Fruit fly (Drosophila melanogaster) S2 (cell line): ENCODE measurements around the gene CG8319.

Source experiments
- CG8478 ChIP-seq: fragments of >200 bp; optimal IDR thresholded peaks from 2 replicates; lab custom pipeline; 2018
- CTCF ChIP-seq, 2 experiments: fragments of >200 bp; optimal IDR thresholded peaks; 2 replicates each; lab custom pipeline; 2018

- TF ChIP-seq CG8478 (lab: Kevin White, UChicago) (no peak), CTCF (optimal IDR thresholded peaks at IDR 0.05; lab: Kevin White, UChicago) (no peak)
These were observed 14.0 kb upstream of the CG8319 start for dm6 chr3R:9613124-9613523.
